Worm (Caenorhabditis elegans): ENCODE data around the gene msa-1.
A peak's percentile ranks its signal among the peaks of the same experiment; 100 is the strongest.

msa-1 gene

DNA sequence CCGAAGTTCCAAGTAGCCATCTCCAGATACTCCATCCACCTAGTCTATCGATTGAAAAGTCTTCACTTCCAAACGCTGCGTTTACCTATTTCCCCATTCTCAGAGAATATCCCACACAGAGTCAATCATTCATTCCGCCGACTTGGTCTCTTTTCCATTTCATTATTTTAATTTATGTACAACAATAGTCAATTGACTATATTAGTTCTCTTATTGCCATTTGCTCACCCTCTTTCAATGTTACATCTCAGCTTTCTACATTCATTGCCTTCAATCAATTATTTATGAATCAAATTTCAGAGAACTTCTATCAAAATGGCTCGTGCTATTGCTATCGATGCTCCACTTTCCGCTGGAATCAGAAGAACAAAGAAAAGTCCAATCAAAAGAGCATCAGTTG is 20.2 kb downstream of the msa-1 start, which contains the start of gene aly-1:
Gene aly-1 (plus strand): TSS at position 301 of the 400 bp plus-strand sequence.
- TF ChIP-seq mes-4 (tag; optimal IDR thresholded peaks at IDR 0.05) (no peak), Y53F4B.3 (GFP tag; IDR thresholded peaks at IDR 0.05) (no peak), ztf-22 (GFP tag; optimal IDR thresholded peaks at IDR 0.05) (no peak), lin-54 (GFP tag; optimal IDR thresholded peaks at IDR 0.05) (no peak), F49E8.2 (tag; optimal IDR thresholded peaks at IDR 0.05; ENCODE audit: insufficient read depth) (no peak)

DNA sequence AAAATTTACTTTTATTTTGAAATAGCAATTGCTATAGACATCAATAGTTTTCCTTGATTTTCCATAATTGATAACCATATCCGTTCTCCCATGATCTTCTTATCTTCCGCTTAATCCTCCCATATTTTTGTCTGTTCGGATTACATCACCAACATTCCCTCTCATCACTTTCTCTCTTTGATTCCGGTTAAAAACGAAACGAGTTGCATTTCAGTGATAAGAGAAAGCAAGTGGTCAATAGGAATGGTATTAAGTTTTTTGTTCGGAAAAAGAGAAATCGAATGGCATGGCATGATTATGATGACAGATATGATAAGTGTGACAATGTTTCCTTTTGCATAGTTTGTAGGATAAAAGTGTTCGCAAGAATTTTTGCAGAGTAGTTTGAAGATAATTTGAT is 23.6 kb downstream of the msa-1 start:
- peak; percentile 46 for TF ChIP-seq ets-4 (GFP tag; optimal IDR thresholded peaks at IDR 0.05)
- no peak for TF ChIP-seq akir-1 (GFP tag; optimal IDR thresholded peaks at IDR 0.05)
- TF ChIP-seq him-1 (tag; optimal IDR thresholded peaks at IDR 0.05), result no peak
- peak; percentile 85 for TF ChIP-seq nhr-80 (tag; optimal IDR thresholded peaks at IDR 0.05)
- TF ChIP-seq hrde-1 (tag; optimal IDR thresholded peaks at IDR 0.05; ENCODE audit: borderline replicate concordance), result no peak
- TF ChIP-seq K12H6.12 (tag; optimal IDR thresholded peaks at IDR 0.05), result no peak
- TF ChIP-seq lir-1 (GFP tag; conservative IDR thresholded peaks at IDR 0.05), result no peak
- TF ChIP-seq F22D6.2 (tag; optimal IDR thresholded peaks at IDR 0.05), result no peak

DNA sequence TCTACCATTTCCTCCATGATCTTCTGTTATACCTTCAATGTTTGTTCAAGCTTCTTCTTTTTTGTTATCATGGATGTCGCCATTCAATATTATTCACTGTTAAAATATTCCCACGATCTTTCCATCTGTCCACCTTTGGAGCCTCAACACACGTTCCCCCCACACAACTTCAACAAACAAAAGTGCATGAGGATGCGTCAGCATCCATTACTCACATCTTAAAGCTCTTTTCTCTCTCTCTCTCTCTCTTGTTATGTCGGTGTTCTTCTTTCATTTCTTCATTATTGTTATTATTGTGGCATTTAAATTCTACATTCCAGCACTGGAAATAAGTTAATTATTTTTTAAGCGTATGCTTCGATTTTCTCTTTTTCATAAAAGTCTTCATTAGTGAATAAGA is 25.7 kb downstream of the msa-1 start:
- no peak for TF ChIP-seq C17E4.6 (GFP tag; IDR thresholded peaks at IDR 0.05)
- TF ChIP-seq pbrm-1 (GFP tag; IDR thresholded peaks at IDR 0.05), result no peak
- no peak for TF ChIP-seq egl-44 (GFP tag; IDR thresholded peaks at IDR 0.05)
- TF ChIP-seq cebp-1 (GFP tag; IDR thresholded peaks at IDR 0.05), result no peak
- no peak for TF ChIP-seq cebp-1 (tag; optimal IDR thresholded peaks at IDR 0.05)
- TF ChIP-seq Y67H2A.10 (GFP tag; conservative IDR thresholded peaks at IDR 0.05), result no peak
- TF ChIP-seq mxl-1 (tag; optimal IDR thresholded peaks at IDR 0.05), result no peak
- TF ChIP-seq sdz-38 (tag; optimal IDR thresholded peaks at IDR 0.05), result no peak
- no peak for TF ChIP-seq unc-130 (GFP tag; optimal IDR thresholded peaks at IDR 0.05)
- no peak for TF ChIP-seq Y95B8A.8 (GFP tag; IDR thresholded peaks at IDR 0.05)
- no peak for TF ChIP-seq dox-1 (GFP tag; IDR thresholded peaks at IDR 0.05)
- TF ChIP-seq xnd-1 (tag; optimal IDR thresholded peaks at IDR 0.05), result no peak
- TF ChIP-seq nfyb-1 (GFP tag; IDR thresholded peaks at IDR 0.05), result no peak
- TF ChIP-seq snpc-1.1 (tag; optimal IDR thresholded peaks at IDR 0.05; ENCODE audit: insufficient read depth), result no peak
- TF ChIP-seq F57C9.4 (tag; optimal IDR thresholded peaks at IDR 0.05), result no peak
- no peak for TF ChIP-seq F49E8.2 (tag; optimal IDR thresholded peaks at IDR 0.05; ENCODE audit: insufficient read depth)
- TF ChIP-seq lin-26 (GFP tag; IDR thresholded peaks at IDR 0.05), result no peak
- no peak for TF ChIP-seq dpl-1 (GFP tag; optimal IDR thresholded peaks at IDR 0.05)
- TF ChIP-seq gei-17 (GFP tag; optimal IDR thresholded peaks at IDR 0.05), result no peak

DNA sequence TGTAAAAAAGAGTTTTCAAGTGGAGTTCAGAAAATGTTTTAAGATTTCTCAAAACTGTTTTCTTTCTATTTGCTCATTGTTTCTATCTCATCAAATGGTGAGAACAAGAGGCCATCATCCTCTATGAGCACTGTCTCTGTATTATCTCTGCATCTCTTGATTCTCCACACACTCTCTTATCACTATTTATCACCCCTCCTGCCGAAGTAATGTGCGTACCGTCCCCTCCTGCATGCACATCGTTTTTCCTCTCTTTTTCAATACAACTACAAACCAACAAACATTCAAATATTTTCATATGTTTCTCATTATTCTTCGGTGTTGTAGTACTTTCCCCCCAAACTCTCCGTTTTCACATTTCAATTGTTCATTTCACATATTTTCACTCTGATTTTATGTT is 28.1 kb downstream of the msa-1 start:
- TF ChIP-seq ztf-26 (tag; optimal IDR thresholded peaks at IDR 0.05) (no peak), lin-54 (GFP tag; optimal IDR thresholded peaks at IDR 0.05) (no peak), nhr-80 (tag; optimal IDR thresholded peaks at IDR 0.05) (peak; percentile 71), lin-40 (tag; optimal IDR thresholded peaks at IDR 0.05) (no peak), efl-1 (GFP tag; optimal IDR thresholded peaks at IDR 0.05) (no peak)

DNA sequence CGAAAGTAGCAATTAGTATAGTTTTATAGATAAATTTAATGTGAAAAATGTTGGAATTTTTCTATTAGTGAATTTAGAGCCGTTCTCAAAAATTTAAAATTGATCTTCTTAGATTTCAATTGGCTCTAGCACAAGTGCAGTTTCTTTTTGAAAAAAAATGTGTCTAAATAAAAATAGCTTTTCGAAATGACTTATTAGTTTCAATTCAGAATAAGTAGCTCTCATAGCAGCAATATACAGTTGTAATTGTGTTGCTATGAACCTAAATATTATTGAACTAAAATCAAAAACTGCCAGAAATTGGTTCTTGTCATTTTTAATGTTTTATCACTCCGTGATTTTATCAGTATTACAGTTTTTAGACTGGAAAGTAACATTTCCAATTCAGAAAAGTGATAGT is 29.3 kb downstream of the msa-1 start:
- TF ChIP-seq Y95B8A.8 (GFP tag; IDR thresholded peaks at IDR 0.05) (no peak), ztf-26 (tag; optimal IDR thresholded peaks at IDR 0.05) (no peak), cebp-2 (GFP tag; IDR thresholded peaks at IDR 0.05) (no peak), F10E7.11 (tag; optimal IDR thresholded peaks at IDR 0.05) (no peak), lsl-1 (GFP tag; optimal IDR thresholded peaks at IDR 0.05) (no peak), rpc-1 (optimal IDR thresholded peaks at IDR 0.05) (no peak), rpc-1 (tag; optimal IDR thresholded peaks at IDR 0.05) (no peak), nfya-1 (tag; optimal IDR thresholded peaks at IDR 0.05; ENCODE audit: borderline replicate concordance, insufficient read depth) (no peak), bed-1 (GFP tag; IDR thresholded peaks at IDR 0.05) (no peak), F22D6.2 (tag; optimal IDR thresholded peaks at IDR 0.05) (no peak), fkh-3 (tag; optimal IDR thresholded peaks at IDR 0.05) (no peak), aptf-2 (GFP tag; conservative IDR thresholded peaks at IDR 0.05) (no peak), athp-1 (tag; optimal IDR thresholded peaks at IDR 0.05) (no peak), B0035.1 (tag; optimal IDR thresholded peaks at IDR 0.05) (no peak)

Measured in whole organism, young adult.